Fruit fly (Drosophila melanogaster) whole organism, embryonic: ENCODE measurements around the gene CCDC151.
A peak's percentile ranks its signal among the peaks of the same experiment; 100 is the strongest.

Source experiments
- ATbp ChIP-seq: fragments of 200-800 bp; sonication (Bioruptor generic); optimal IDR thresholded peaks from 2 replicates; lab custom pipeline; 2017; ENCODE audit warnings: missing biosample characterization, mild to moderate bottlenecking, missing genetic modification characterization, missing genetic modification reagents
- Atf3 ChIP-seq: fragments of 200-800 bp; sonication (Bioruptor generic); optimal IDR thresholded peaks from 3 replicates; lab custom pipeline; 2016; ENCODE audit warnings: missing biosample characterization, missing genetic modification characterization
- Awh ChIP-seq: fragments of 200-800 bp; sonication (Bioruptor generic); IDR thresholded peaks from 2 replicates; pipeline ENCODE4, ENCODE4 v1.3.6; 2022; ENCODE audit warnings: missing biosample characterization, missing genetic modification characterization
- Bgb ChIP-seq: fragments of 200-800 bp; sonication (Bioruptor generic); IDR thresholded peaks from 2 replicates; pipeline ENCODE4 v1.3.6; 2022; ENCODE audit warnings: missing biosample characterization, missing genetic modification characterization; ENCODE audit not compliant: partially characterized antibody
- C15 ChIP-seq: fragments of 200-800 bp; sonication (Bioruptor generic); IDR thresholded peaks from 3 replicates; pipeline ENCODE4 v1.3.6; 2022; ENCODE audit warnings: missing biosample characterization, missing genetic modification characterization
- CG11723 ChIP-seq: fragments of 200-800 bp; sonication (Bioruptor generic); optimal IDR thresholded peaks from 2 replicates; lab custom pipeline; 2017; ENCODE audit warnings: missing biosample characterization, mild to moderate bottlenecking, missing genetic modification characterization
- CG12942 ChIP-seq: fragments of 200-800 bp; sonication (Bioruptor generic); optimal IDR thresholded peaks from 3 replicates; lab custom pipeline; 2016; ENCODE audit warnings: missing biosample characterization, missing genetic modification characterization
- CG13624 ChIP-seq: fragments of 200-800 bp; sonication (Bioruptor generic); optimal IDR thresholded peaks from 2 replicates; lab custom pipeline; 2016; ENCODE audit warnings: missing biosample characterization, missing genetic modification characterization
- CG14441 ChIP-seq: fragments of 200-800 bp; sonication (Bioruptor generic); IDR thresholded peaks from 2 replicates; pipeline ENCODE4 v1.3.6; 2022; ENCODE audit warnings: missing biosample characterization, missing genetic modification characterization
- CG15514 ChIP-seq: fragments of 200-800 bp; sonication (Bioruptor generic); optimal IDR thresholded peaks from 3 replicates; lab custom pipeline; 2017; ENCODE audit warnings: missing biosample characterization, missing genetic modification characterization, mild to moderate bottlenecking, moderate library complexity, missing genetic modification reagents
- CG17186 ChIP-seq: fragments of 200-800 bp; sonication (Bioruptor generic); optimal IDR thresholded peaks from 3 replicates; lab custom pipeline; 2017; ENCODE audit warnings: missing biosample characterization, missing genetic modification reagents, missing genetic modification characterization
- CG2129 ChIP-seq: fragments of 200-800 bp; sonication (Bioruptor generic); IDR thresholded peaks from 2 replicates; pipeline ENCODE4 v1.3.6; 2022; ENCODE audit warnings: missing biosample characterization, missing genetic modification characterization; ENCODE audit not compliant: partially characterized antibody
- CG2712 ChIP-seq: fragments of 200-800 bp; optimal IDR thresholded peaks from 3 replicates; lab custom pipeline; 2019; ENCODE audit warnings: missing biosample characterization, mild to moderate bottlenecking, missing genetic modification characterization, moderate library complexity
- CG3995 ChIP-seq: fragments of 200-800 bp; sonication (Bioruptor generic); optimal IDR thresholded peaks from 3 replicates; lab custom pipeline; 2016; ENCODE audit warnings: missing biosample characterization, missing genetic modification characterization
- CG4707 ChIP-seq: fragments of 200-800 bp; sonication (Bioruptor generic); optimal IDR thresholded peaks from 2 replicates; lab custom pipeline; 2018; ENCODE audit warnings: missing biosample characterization, mild to moderate bottlenecking, missing genetic modification characterization, moderate library complexity
- CG5245 ChIP-seq: fragments of 200-800 bp; sonication (Bioruptor generic); optimal IDR thresholded peaks from 3 replicates; lab custom pipeline; 2016; ENCODE audit warnings: missing biosample characterization, missing genetic modification characterization
- CG6175 ChIP-seq: fragments of 200-800 bp; sonication (Bioruptor generic); IDR thresholded peaks from 3 replicates; pipeline ENCODE4 v1.3.6; 2022; ENCODE audit warnings: missing biosample characterization, missing genetic modification characterization
- CG6272 ChIP-seq: fragments of 200-800 bp; sonication (Bioruptor generic); IDR thresholded peaks from 2 replicates; pipeline ENCODE4 v1.3.6; 2022; ENCODE audit warnings: missing biosample characterization, missing genetic modification characterization
- CG6683 ChIP-seq: fragments of 200-800 bp; sonication (Bioruptor generic); optimal IDR thresholded peaks from 2 replicates; lab custom pipeline; 2017; ENCODE audit warnings: missing biosample characterization, mild to moderate bottlenecking, missing genetic modification characterization, missing genetic modification reagents
- CG6791 ChIP-seq: fragments of 200-800 bp; sonication (Bioruptor generic); IDR thresholded peaks from 3 replicates; pipeline ENCODE4 v1.3.6; 2022; ENCODE audit warnings: missing biosample characterization, missing genetic modification characterization; ENCODE audit not compliant: partially characterized antibody
- CG7928 ChIP-seq: fragments of 200-800 bp; sonication (Bioruptor generic); optimal IDR thresholded peaks from 2 replicates; lab custom pipeline; 2017; ENCODE audit warnings: missing biosample characterization, mild to moderate bottlenecking, missing genetic modification characterization
- CG8290 ChIP-seq, 3 experiments: fragments of 200-800 bp; sonication (Bioruptor generic); optimal IDR thresholded peaks; 2 replicates each; lab custom pipeline; 2016 to 2019; ENCODE audit warnings: missing biosample characterization in 3 of 3, missing genetic modification characterization in 3 of 3, mild to moderate bottlenecking in 2 of 3, moderate library complexity in 1 of 3
- CG8388 ChIP-seq: fragments of 200-800 bp; sonication (Bioruptor generic); optimal IDR thresholded peaks from 2 replicates; lab custom pipeline; 2019; ENCODE audit warnings: missing biosample characterization, mild to moderate bottlenecking, missing genetic modification characterization, moderate library complexity
- CG8478 ChIP-seq: fragments of >200 bp; optimal IDR thresholded peaks from 2 replicates; lab custom pipeline; 2018
- CG8765 ChIP-seq: fragments of 200-800 bp; sonication (Bioruptor generic); IDR thresholded peaks from 2 replicates; pipeline ENCODE4 v1.3.6; 2022; ENCODE audit warnings: missing biosample characterization, missing genetic modification characterization
- CG8944 ChIP-seq: fragments of 200-800 bp; sonication (Bioruptor generic); optimal IDR thresholded peaks from 3 replicates; lab custom pipeline; 2016; ENCODE audit warnings: missing biosample characterization, missing genetic modification characterization
- CG9932 ChIP-seq: fragments of 200-800 bp; sonication (Bioruptor generic); IDR thresholded peaks from 2 replicates; pipeline ENCODE4 v1.3.6; 2022; ENCODE audit warnings: missing biosample characterization, missing genetic modification characterization
- CTCF ChIP-seq: fragments of 200-800 bp; sonication (Bioruptor generic); optimal IDR thresholded peaks from 2 replicates; lab custom pipeline; 2017; ENCODE audit warnings: missing biosample characterization, mild to moderate bottlenecking, missing genetic modification characterization, moderate library complexity
- D ChIP-seq, 2 experiments: fragments of 200-800 bp in 1 of 2; fragments of >200 bp in 1 of 2; sonication (Bioruptor generic) in 1 of 2; optimal IDR thresholded peaks; 2 replicates in 1 of 2; 3 replicates in 1 of 2; lab custom pipeline; 2017; ENCODE audit warnings: mild to moderate bottlenecking in 1 of 2, missing biosample characterization in 1 of 2, missing genetic modification characterization in 1 of 2, missing genetic modification reagents in 1 of 2
- Doc2 ChIP-seq: fragments of 200-800 bp; sonication (Bioruptor generic); IDR thresholded peaks from 2 replicates; pipeline ENCODE4 v1.3.6; 2022; ENCODE audit warnings: missing biosample characterization, missing genetic modification characterization
- Fer1 ChIP-seq: fragments of 200-800 bp; sonication (Bioruptor generic); optimal IDR thresholded peaks from 2 replicates; lab custom pipeline; 2017; ENCODE audit warnings: missing biosample characterization, mild to moderate bottlenecking, missing genetic modification characterization
- H2.0 ChIP-seq: fragments of 200-800 bp; sonication (Bioruptor generic); IDR thresholded peaks from 2 replicates; pipeline ENCODE4 v1.3.6; 2022; ENCODE audit warnings: missing biosample characterization, missing genetic modification characterization
- HHEX ChIP-seq: fragments of 200-800 bp; sonication (Bioruptor generic); optimal IDR thresholded peaks from 3 replicates; lab custom pipeline; 2017; ENCODE audit warnings: missing biosample characterization, mild to moderate bottlenecking, missing genetic modification characterization, missing genetic modification reagents
- HLH3B ChIP-seq: fragments of 200-800 bp; sonication (Bioruptor generic); IDR thresholded peaks from 2 replicates; pipeline ENCODE4 v1.3.6; 2022; ENCODE audit warnings: missing biosample characterization, missing genetic modification characterization
- HLHmδ ChIP-seq: fragments of 200-800 bp; sonication (Bioruptor generic); optimal IDR thresholded peaks from 2 replicates; lab custom pipeline; 2018; ENCODE audit warnings: missing biosample characterization, mild to moderate bottlenecking, missing genetic modification characterization, moderate library complexity
- HmgZ ChIP-seq: fragments of 200-800 bp; sonication (Bioruptor generic); optimal IDR thresholded peaks from 2 replicates; lab custom pipeline; 2018; ENCODE audit warnings: missing biosample characterization, mild to moderate bottlenecking, missing genetic modification characterization
- Jarid2 ChIP-seq: fragments of 200-800 bp; sonication (Bioruptor generic); optimal IDR thresholded peaks from 3 replicates; lab custom pipeline; 2017; ENCODE audit warnings: mild to moderate bottlenecking, missing biosample characterization, missing genetic modification reagents, missing genetic modification characterization
- Kr ChIP-seq: fragments of 200-800 bp; sonication (Bioruptor generic); optimal IDR thresholded peaks from 2 replicates; lab custom pipeline; 2017; ENCODE audit warnings: missing biosample characterization, mild to moderate bottlenecking, missing genetic modification characterization
- NC2α ChIP-seq: fragments of 200-800 bp; sonication (Bioruptor generic); optimal IDR thresholded peaks from 2 replicates; lab custom pipeline; 2016; ENCODE audit warnings: missing biosample characterization, missing genetic modification characterization
- NK7.1 ChIP-seq: fragments of 200-800 bp; sonication (Bioruptor generic); optimal IDR thresholded peaks from 3 replicates; lab custom pipeline; 2016; ENCODE audit warnings: missing biosample characterization, missing genetic modification characterization
- NfI ChIP-seq: fragments of 200-800 bp; sonication (Bioruptor generic); optimal IDR thresholded peaks from 3 replicates; lab custom pipeline; 2018; ENCODE audit warnings: missing biosample characterization, mild to moderate bottlenecking, missing genetic modification characterization, moderate library complexity
- Six4 ChIP-seq: fragments of 200-800 bp; sonication (Bioruptor generic); optimal IDR thresholded peaks from 2 replicates; lab custom pipeline; 2016; ENCODE audit warnings: missing biosample characterization, missing genetic modification characterization
- Taf1 ChIP-seq: fragments of 200-800 bp; sonication (Bioruptor generic); IDR thresholded peaks from 2 replicates; pipeline ENCODE4 v1.3.6; 2022; ENCODE audit warnings: missing biosample characterization, missing genetic modification characterization
- ap ChIP-seq: fragments of 200-800 bp; sonication (Bioruptor generic); IDR thresholded peaks from 2 replicates; pipeline ENCODE4 v1.3.6; 2022; ENCODE audit warnings: missing biosample characterization, missing genetic modification characterization
- bsh ChIP-seq, 2 experiments: fragments of 200-800 bp; sonication (Bioruptor generic); optimal IDR thresholded peaks; 2 replicates each; lab custom pipeline; 2017 to 2018; ENCODE audit warnings: mild to moderate bottlenecking in 2 of 2, missing biosample characterization in 2 of 2, missing genetic modification characterization in 2 of 2, moderate library complexity in 1 of 2
- cato ChIP-seq: fragments of 200-800 bp; sonication (Bioruptor generic); optimal IDR thresholded peaks from 2 replicates; lab custom pipeline; 2016; ENCODE audit warnings: missing biosample characterization, missing genetic modification characterization, borderline replicate concordance
- jing ChIP-seq: fragments of 200-800 bp; sonication (Bioruptor generic); optimal IDR thresholded peaks from 2 replicates; lab custom pipeline; 2018; ENCODE audit warnings: missing biosample characterization, mild to moderate bottlenecking, missing genetic modification characterization
- luna ChIP-seq: fragments of 200-800 bp; sonication (Bioruptor generic); optimal IDR thresholded peaks from 2 replicates; lab custom pipeline; 2016; ENCODE audit warnings: missing biosample characterization, missing genetic modification characterization
- psq ChIP-seq: fragments of 200-800 bp; sonication (Bioruptor generic); optimal IDR thresholded peaks from 2 replicates; lab custom pipeline; 2017; ENCODE audit warnings: missing biosample characterization, missing genetic modification characterization
- seq ChIP-seq: fragments of 200-800 bp; sonication (Bioruptor generic); IDR thresholded peaks from 2 replicates; pipeline ENCODE4 v1.3.6; 2022; ENCODE audit warnings: missing biosample characterization, missing genetic modification characterization
- so ChIP-seq: fragments of 200-800 bp; sonication (Bioruptor generic); IDR thresholded peaks from 3 replicates; pipeline ENCODE4 v1.3.6; 2022; ENCODE audit warnings: missing biosample characterization, missing genetic modification characterization
- sob ChIP-seq: fragments of 200-800 bp; sonication (Bioruptor generic); IDR thresholded peaks from 2 replicates; pipeline ENCODE4 v1.3.6; 2022; ENCODE audit warnings: missing biosample characterization, missing genetic modification characterization

The CCDC151 gene

DNA sequence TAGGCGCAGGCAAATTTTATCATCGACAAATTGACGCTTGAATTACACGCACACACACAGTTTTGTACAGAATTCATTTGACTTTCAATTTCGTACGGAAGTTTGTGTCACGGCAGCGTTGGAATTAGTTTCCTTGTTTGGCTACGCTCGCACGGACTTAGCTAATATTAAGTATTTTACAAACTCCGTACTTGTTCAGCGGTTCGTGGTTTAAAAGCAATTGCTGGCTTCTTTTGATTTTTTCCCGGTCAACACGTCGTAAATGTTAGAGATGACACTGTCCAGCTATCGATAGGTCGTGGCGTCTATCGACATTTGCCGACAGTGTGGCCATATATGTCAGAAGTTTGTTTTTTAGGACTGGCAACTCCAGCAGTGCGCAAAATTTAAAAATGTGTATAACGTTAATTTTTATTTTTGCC is 47.9 kb upstream of the CCDC151 start, which contains the start of gene CycA (continued):
- TF ChIP-seq CG6791 (GFP tag; lab: Robert Waterston, UW) = peak; percentile 88
- TF ChIP-seq CG8290 (GFP tag; optimal IDR thresholded peaks at IDR 0.05; lab: Kevin White, UChicago) = no peak
- TF ChIP-seq CG8290 (tag; optimal IDR thresholded peaks at IDR 0.05; lab: Kevin White, UChicago) = no peak
- no peak for TF ChIP-seq CG14441 (GFP tag; lab: Robert Waterston, UW)
- TF ChIP-seq CG2712 (tag; lab: Kevin White, UChicago) = peak; percentile 41
- no peak for TF ChIP-seq ATbp (GFP tag; lab: Kevin White, UChicago)
- no peak for TF ChIP-seq psq (GFP tag; lab: Kevin White, UChicago)
- no peak for TF ChIP-seq CG9932
- peak; percentile 50 for TF ChIP-seq CG2129
- peak; percentile 66 for TF ChIP-seq CG15514 (GFP tag; lab: Kevin White, UChicago)
- no peak for TF ChIP-seq Awh (GFP tag; lab: Robert Waterston, UW)
- TF ChIP-seq HmgZ (tag; lab: Kevin White, UChicago) = peak; percentile 40
- no peak for TF ChIP-seq cato
- no peak for TF ChIP-seq CG8765 (GFP tag; lab: Robert Waterston, UW)
- no peak for TF ChIP-seq NC2α (GFP tag; lab: Kevin White, UChicago)
- no peak for TF ChIP-seq CG8944 (GFP tag; lab: Kevin White, UChicago)
- no peak for TF ChIP-seq CG6272 (GFP tag; lab: Robert Waterston, UW)
- no peak for TF ChIP-seq CG6175 (GFP tag; lab: Robert Waterston, UW)
- no peak for TF ChIP-seq CG8388
- TF ChIP-seq HHEX = no peak
- TF ChIP-seq Doc2 = no peak
- TF ChIP-seq Jarid2 (GFP tag; lab: Kevin White, UChicago) = no peak
- peak; percentile 92 for TF ChIP-seq Bgb (GFP tag; lab: Robert Waterston, UW)
- TF ChIP-seq Six4 (GFP tag; lab: Kevin White, UChicago) = no peak
- TF ChIP-seq Kr = no peak
- TF ChIP-seq bsh (GFP tag; optimal IDR thresholded peaks at IDR 0.05; lab: Kevin White, UChicago) = no peak
- TF ChIP-seq ap (GFP tag; lab: Robert Waterston, UW) = no peak
- no peak for TF ChIP-seq CG4707 (GFP tag; lab: Kevin White, UChicago)
- no peak for TF ChIP-seq jing (GFP tag; lab: Kevin White, UChicago)
- TF ChIP-seq D (optimal IDR thresholded peaks at IDR 0.05; lab: Kevin White, UChicago) = no peak
- TF ChIP-seq D (GFP tag; optimal IDR thresholded peaks at IDR 0.05; lab: Kevin White, UChicago) = no peak
- no peak for TF ChIP-seq HLH3B (GFP tag; lab: Robert Waterston, UW)
- no peak for TF ChIP-seq NfI (GFP tag; lab: Kevin White, UChicago)
- no peak for TF ChIP-seq CG12942
- no peak for TF ChIP-seq CG5245 (GFP tag; lab: Kevin White, UChicago)
- TF ChIP-seq luna (GFP tag; lab: Kevin White, UChicago) = no peak
- TF ChIP-seq CG3995 (GFP tag; lab: Kevin White, UChicago) = peak; percentile 12
- TF ChIP-seq NK7.1 (GFP tag; lab: Kevin White, UChicago) = no peak
- 0 out of 2 replicates have a peak, but pooled peaks have one; percentile 7 for TF ChIP-seq sob
- TF ChIP-seq CG8478 = no peak
- TF ChIP-seq C15 = no peak
- TF ChIP-seq Atf3 (GFP tag; lab: Kevin White, UChicago) = no peak
- TF ChIP-seq seq (GFP tag; lab: Robert Waterston, UW) = no peak
- TF ChIP-seq CTCF (GFP tag; lab: Kevin White, UChicago) = peak; percentile 3
- peak; percentile 37 for TF ChIP-seq Fer1 (GFP tag; lab: Kevin White, UChicago)
- peak; percentile 73 for TF ChIP-seq CG17186
- TF ChIP-seq CG13624 (GFP tag; lab: Kevin White, UChicago) = peak; percentile 31
- TF ChIP-seq H2.0 (GFP tag; lab: Robert Waterston, UW) = no peak
- no peak for TF ChIP-seq CG7928 (GFP tag; lab: Kevin White, UChicago)
- TF ChIP-seq so (GFP tag; lab: Robert Waterston, UW) = no peak
- no peak for TF ChIP-seq CG6683 (GFP tag; lab: Kevin White, UChicago)
- no peak for TF ChIP-seq CG11723 (GFP tag; lab: Kevin White, UChicago)
- TF ChIP-seq Taf1 (GFP tag; lab: Robert Waterston, UW) = no peak
- TF ChIP-seq HLHmδ = no peak
